Worm (Caenorhabditis elegans) whole organism, midembryonic: Measurements from ENCODE around the gene abl-1.

Experiments used
- T22C8.4 ChIP-seq: fragments of 200-800 bp; sonication (Bioruptor generic); IDR thresholded peaks from 2 replicates; pipeline ENCODE4 v1.3.6; 2022; ENCODE audit warnings: missing genetic modification characterization, missing compliant biosample characterization
- klf-2 ChIP-seq: fragments of 200-800 bp; sonication (Bioruptor generic); conservative IDR thresholded peaks from 2 replicates; pipeline ENCODE4 v1.3.6; 2022; ENCODE audit warnings: missing genetic modification reagents, missing genetic modification characterization, missing compliant biosample characterization
- med-1 ChIP-seq: sonication (generic microtip); optimal IDR thresholded peaks from 2 replicates; lab custom pipeline; 2017; ENCODE audit warnings: missing genetic modification characterization, mild to moderate bottlenecking, missing compliant biosample characterization, antibody characterized with exemption, missing genetic modification reagents; ENCODE audit not compliant: insufficient read depth

DNA sequence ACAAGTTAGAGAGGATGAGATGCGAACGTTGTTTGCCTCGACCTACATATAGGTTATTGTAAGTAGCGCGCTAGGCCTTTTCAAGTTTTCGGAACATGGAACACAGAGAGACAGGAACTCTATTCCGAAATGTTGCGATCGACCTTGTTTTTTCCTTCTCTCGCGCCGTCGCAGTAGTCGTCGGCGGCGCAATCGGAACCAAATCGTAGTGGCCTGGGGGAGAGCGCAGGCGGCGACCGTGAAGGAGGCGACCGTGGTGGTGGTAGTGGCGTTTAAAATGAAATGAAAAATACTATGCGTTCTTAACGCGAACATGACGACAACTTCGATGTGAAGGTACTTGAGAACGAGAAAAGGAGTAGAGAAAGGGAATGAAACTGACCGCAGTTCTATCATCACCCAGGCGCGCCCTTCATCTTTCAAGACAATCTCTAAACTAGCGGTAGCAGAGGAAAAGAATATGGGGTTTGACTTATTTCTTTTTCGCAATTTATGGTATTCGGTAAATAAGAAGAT is 23.6 kb upstream of the abl-1 start:
- TF ChIP-seq med-1 (no peak), klf-2 (GFP tag; lab: Robert Waterston, UW) (no peak), T22C8.4 (GFP tag; lab: Robert Waterston, UW) (no peak)
